Fruit fly (Drosophila melanogaster) whole organism, pupa: ENCODE measurements around the gene CG12991.

Experiments used
- CG10348 ChIP-seq: fragments of 200-800 bp; sonication (Bioruptor generic); IDR thresholded peaks from 2 replicates; pipeline ENCODE4 v1.3.6; 2022; ENCODE audit warnings: missing biosample characterization, missing genetic modification characterization
- CG12605 ChIP-seq: fragments of 200-800 bp; sonication (Bioruptor generic); IDR thresholded peaks from 2 replicates; pipeline ENCODE4 v1.3.6; 2022; ENCODE audit warnings: missing biosample characterization, missing genetic modification characterization
- CG13204 ChIP-seq: fragments of 200-800 bp; sonication (Bioruptor generic); optimal IDR thresholded peaks from 2 replicates; lab custom pipeline; 2018; ENCODE audit warnings: missing biosample characterization, mild to moderate bottlenecking, missing genetic modification characterization, moderate library complexity
- CG14655 ChIP-seq: fragments of 200-800 bp; sonication (Bioruptor generic); optimal IDR thresholded peaks from 3 replicates; lab custom pipeline; 2017; ENCODE audit warnings: mild to moderate bottlenecking, missing biosample characterization, missing genetic modification reagents, missing genetic modification characterization
- CG15710 ChIP-seq: fragments of 200-800 bp; sonication (Bioruptor generic); optimal IDR thresholded peaks from 2 replicates; lab custom pipeline; 2018; ENCODE audit warnings: missing biosample characterization, mild to moderate bottlenecking, missing genetic modification characterization, moderate library complexity
- CG17806 ChIP-seq: fragments of 200-800 bp; sonication (Bioruptor generic); optimal IDR thresholded peaks from 2 replicates; lab custom pipeline; 2018; ENCODE audit warnings: missing biosample characterization, mild to moderate bottlenecking, missing genetic modification characterization, moderate library complexity
- CG32121 ChIP-seq: fragments of 200-800 bp; sonication (Bioruptor generic); IDR thresholded peaks from 2 replicates; pipeline ENCODE4 v1.3.6; 2022; ENCODE audit warnings: missing biosample characterization, missing genetic modification characterization
- CG34367 ChIP-seq: fragments of 200-800 bp; sonication (Bioruptor generic); optimal IDR thresholded peaks from 2 replicates; lab custom pipeline; 2018; ENCODE audit warnings: missing biosample characterization, mild to moderate bottlenecking, missing genetic modification characterization
- CG4496 ChIP-seq: fragments of 200-800 bp; sonication (Bioruptor generic); IDR thresholded peaks from 3 replicates; pipeline ENCODE4 v1.3.6; 2022; ENCODE audit warnings: missing biosample characterization, missing genetic modification characterization
- CG8159 ChIP-seq: fragments of 200-800 bp; sonication (Bioruptor generic); optimal IDR thresholded peaks from 3 replicates; lab custom pipeline; 2018; ENCODE audit warnings: missing biosample characterization, mild to moderate bottlenecking, missing genetic modification characterization, moderate library complexity
- CG8301 ChIP-seq: fragments of 200-800 bp; sonication (Bioruptor generic); optimal IDR thresholded peaks from 2 replicates; lab custom pipeline; 2018; ENCODE audit warnings: missing biosample characterization, mild to moderate bottlenecking, missing genetic modification characterization
- CG9948 ChIP-seq: fragments of 200-800 bp; sonication (Bioruptor generic); optimal IDR thresholded peaks from 2 replicates; lab custom pipeline; 2018; ENCODE audit warnings: missing biosample characterization, mild to moderate bottlenecking, missing genetic modification characterization, moderate library complexity
- D1 ChIP-seq: fragments of 200-800 bp; sonication (Bioruptor generic); optimal IDR thresholded peaks from 2 replicates; lab custom pipeline; 2018; ENCODE audit warnings: missing biosample characterization, mild to moderate bottlenecking, missing genetic modification characterization, moderate library complexity
- EcR ChIP-seq: fragments of 200-800 bp; sonication (Bioruptor generic); optimal IDR thresholded peaks from 3 replicates; lab custom pipeline; 2019; ENCODE audit warnings: missing biosample characterization, missing genetic modification characterization, mild to moderate bottlenecking, moderate library complexity, missing genetic modification reagents
- Ets98B ChIP-seq: fragments of 200-800 bp; sonication (Bioruptor generic); IDR thresholded peaks from 2 replicates; pipeline ENCODE4 v1.3.6; 2022; ENCODE audit warnings: missing biosample characterization, missing genetic modification characterization
- Pif1A ChIP-seq: fragments of 200-800 bp; sonication (Bioruptor generic); optimal IDR thresholded peaks from 3 replicates; lab custom pipeline; 2016; ENCODE audit warnings: missing biosample characterization, missing genetic modification characterization
- Pif1B ChIP-seq: fragments of 200-800 bp; sonication (Bioruptor generic); optimal IDR thresholded peaks from 3 replicates; lab custom pipeline; 2016; ENCODE audit warnings: missing biosample characterization, missing genetic modification characterization
- Snoo ChIP-seq: fragments of 200-800 bp; sonication (Bioruptor generic); optimal IDR thresholded peaks from 3 replicates; lab custom pipeline; 2017; ENCODE audit warnings: missing biosample characterization, mild to moderate bottlenecking, missing genetic modification characterization, inconsistent platforms
- fd96Ca ChIP-seq: fragments of 200-800 bp; sonication (Bioruptor generic); IDR thresholded peaks from 3 replicates; pipeline ENCODE4 v1.3.6; 2022; ENCODE audit warnings: missing biosample characterization, missing genetic modification characterization
- gl ChIP-seq: fragments of 200-800 bp; sonication (Bioruptor generic); optimal IDR thresholded peaks from 2 replicates; lab custom pipeline; 2018; ENCODE audit warnings: missing biosample characterization, mild to moderate bottlenecking, missing genetic modification characterization
- rn ChIP-seq: fragments of 200-800 bp; sonication (Bioruptor generic); IDR thresholded peaks from 2 replicates; pipeline ENCODE4 v1.3.6; 2022; ENCODE audit warnings: missing biosample characterization, missing genetic modification characterization

CG12991 gene

DNA sequence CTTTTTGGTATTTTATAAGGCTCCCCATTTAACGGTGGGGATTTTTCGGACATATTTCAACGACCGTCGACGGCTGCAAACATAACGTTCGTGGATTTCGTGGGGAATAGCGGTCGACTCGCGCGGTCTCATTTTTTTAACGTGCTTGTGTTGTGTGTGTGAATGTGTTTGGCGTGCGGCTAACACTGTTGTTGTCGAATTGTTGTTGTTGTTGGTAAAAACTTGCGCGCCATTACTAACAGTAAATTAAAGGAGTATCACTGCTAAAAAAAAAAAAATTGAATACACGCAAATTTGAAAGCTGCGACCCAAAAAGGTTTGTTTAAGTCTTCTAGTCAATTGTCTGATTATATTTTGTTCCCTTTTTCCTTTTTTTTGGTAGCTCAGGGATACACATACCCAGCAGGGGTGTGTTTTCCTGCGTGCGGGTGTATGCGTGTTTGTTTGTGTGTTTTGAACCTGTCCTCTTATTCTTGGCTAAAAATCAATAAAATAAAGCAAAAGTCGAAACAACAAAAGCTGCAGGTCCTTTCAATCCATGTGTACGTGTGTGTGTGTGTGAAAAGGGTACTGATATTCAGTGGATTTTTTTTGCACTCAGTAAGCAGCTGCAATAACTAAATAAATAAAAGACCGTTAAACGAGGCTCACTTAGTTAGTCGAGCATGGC is at the start of gene CG12991:
Gene CG12991 (plus strand): TSS at position 80 of the 670 bp plus-strand sequence.
- 0 out of 3 replicates have a peak, but pooled peaks have one; percentile 59 for TF ChIP-seq CG4496 (GFP tag; lab: Robert Waterston, UW)
- TF ChIP-seq CG8159 (tag; lab: Kevin White, UChicago): no peak
- TF ChIP-seq Snoo (tag; lab: Kevin White, UChicago): no peak
- TF ChIP-seq Ets98B (GFP tag; lab: Robert Waterston, UW): peak; percentile 64
- peak; percentile 36; the same call in 1 of the 2 replicates for TF ChIP-seq CG12605 (GFP tag; lab: Robert Waterston, UW)
- TF ChIP-seq CG8301 (tag; lab: Kevin White, UChicago): peak; percentile 0
- TF ChIP-seq Pif1A: peak; percentile 30

DNA sequence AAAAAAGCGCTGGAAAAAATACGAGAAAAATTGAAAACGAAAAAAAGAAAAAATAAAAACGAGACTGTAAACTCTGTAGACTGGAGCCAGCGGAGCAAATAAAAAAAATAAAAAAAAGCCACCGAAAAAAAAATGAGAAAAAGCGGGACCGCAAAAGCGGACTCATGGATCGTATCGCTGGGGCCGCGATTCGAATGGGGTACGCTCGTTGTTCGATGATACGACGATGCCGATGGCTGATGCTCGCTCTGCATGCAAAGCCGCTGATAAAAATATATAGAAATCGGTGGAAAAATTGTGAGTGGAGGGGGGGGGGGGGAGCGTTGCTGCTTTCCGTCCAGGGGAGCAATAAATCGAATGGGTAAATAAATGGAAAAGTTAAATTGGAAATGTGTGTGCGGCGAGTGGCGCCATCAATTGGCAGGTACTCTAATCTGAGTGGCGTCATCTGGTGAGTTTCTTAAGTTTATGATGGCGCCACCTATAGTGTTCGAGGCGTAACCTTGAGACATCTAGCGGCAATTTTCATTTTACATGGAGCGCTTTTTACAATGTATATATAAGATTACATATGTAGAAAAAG is 48.0 kb upstream of the CG12991 start:
- peak; percentile 97 for TF ChIP-seq CG4496 (GFP tag; lab: Robert Waterston, UW)
- TF ChIP-seq fd96Ca (GFP tag; lab: Robert Waterston, UW): peak; percentile 95
- peak; percentile 84 for TF ChIP-seq EcR (GFP tag; lab: Kevin White, UChicago)
- TF ChIP-seq CG10348 (GFP tag; lab: Robert Waterston, UW): no peak
- peak; percentile 100 for TF ChIP-seq CG12605 (GFP tag; lab: Robert Waterston, UW)
- TF ChIP-seq rn (GFP tag; lab: Robert Waterston, UW): peak; percentile 92
- TF ChIP-seq gl (tag; lab: Kevin White, UChicago): peak; percentile 98
- TF ChIP-seq CG13204 (GFP tag; lab: Kevin White, UChicago): peak; percentile 100
- TF ChIP-seq CG9948: peak; percentile 86
- TF ChIP-seq CG8159 (tag; lab: Kevin White, UChicago): peak; percentile 92
- TF ChIP-seq Snoo (tag; lab: Kevin White, UChicago): peak; percentile 97
- TF ChIP-seq D1 (tag; lab: Kevin White, UChicago): peak; percentile 84
- TF ChIP-seq CG17806 (tag; lab: Kevin White, UChicago): peak; percentile 91
- TF ChIP-seq CG15710 (tag; lab: Kevin White, UChicago): peak; percentile 96
- TF ChIP-seq Ets98B (GFP tag; lab: Robert Waterston, UW): peak; percentile 98
- TF ChIP-seq CG34367 (tag; lab: Kevin White, UChicago): peak; percentile 89
- TF ChIP-seq Pif1B (GFP tag; lab: Kevin White, UChicago): peak; percentile 99
- TF ChIP-seq CG14655 (GFP tag; lab: Kevin White, UChicago): peak; percentile 96
- peak; percentile 92 for TF ChIP-seq CG8301 (tag; lab: Kevin White, UChicago)
- peak; percentile 97 for TF ChIP-seq CG32121 (GFP tag; lab: Robert Waterston, UW)
- peak; percentile 99 for TF ChIP-seq Pif1A

DNA sequence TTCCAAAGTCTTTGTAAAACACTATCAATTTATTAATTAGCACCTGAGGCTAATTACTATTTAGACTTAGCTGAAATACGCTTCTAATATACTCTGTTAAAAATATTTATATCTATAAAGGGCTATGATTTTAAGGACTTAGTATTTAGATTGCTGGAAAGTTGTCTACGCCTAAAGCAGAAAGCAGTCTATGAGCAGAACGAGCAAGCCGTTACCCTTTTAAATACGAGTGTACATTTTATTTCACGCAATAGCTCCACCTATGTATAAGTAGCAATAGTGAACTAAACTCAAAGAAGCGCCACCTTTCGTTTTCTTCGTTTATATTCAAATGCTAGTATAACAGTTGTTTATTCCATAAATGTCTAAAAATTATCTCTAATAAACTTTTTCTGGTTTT is 47.5 kb upstream of the CG12991 start:
- TF ChIP-seq CG13204 (GFP tag; lab: Kevin White, UChicago) (no peak), CG34367 (tag; lab: Kevin White, UChicago) (no peak), Pif1B (GFP tag; lab: Kevin White, UChicago) (no peak), rn (GFP tag; lab: Robert Waterston, UW) (no peak), CG14655 (GFP tag; lab: Kevin White, UChicago) (no peak), fd96Ca (GFP tag; lab: Robert Waterston, UW) (no peak), Pif1A (no peak), D1 (tag; lab: Kevin White, UChicago) (no peak), CG10348 (GFP tag; lab: Robert Waterston, UW) (no peak), gl (tag; lab: Kevin White, UChicago) (no peak), CG32121 (GFP tag; lab: Robert Waterston, UW) (no peak), CG8159 (tag; lab: Kevin White, UChicago) (no peak), CG15710 (tag; lab: Kevin White, UChicago) (no peak), EcR (GFP tag; lab: Kevin White, UChicago) (no peak), Ets98B (GFP tag; lab: Robert Waterston, UW) (no peak), Snoo (tag; lab: Kevin White, UChicago) (no peak), CG9948 (no peak), CG8301 (tag; lab: Kevin White, UChicago) (no peak), CG12605 (GFP tag; lab: Robert Waterston, UW) (no peak)

DNA sequence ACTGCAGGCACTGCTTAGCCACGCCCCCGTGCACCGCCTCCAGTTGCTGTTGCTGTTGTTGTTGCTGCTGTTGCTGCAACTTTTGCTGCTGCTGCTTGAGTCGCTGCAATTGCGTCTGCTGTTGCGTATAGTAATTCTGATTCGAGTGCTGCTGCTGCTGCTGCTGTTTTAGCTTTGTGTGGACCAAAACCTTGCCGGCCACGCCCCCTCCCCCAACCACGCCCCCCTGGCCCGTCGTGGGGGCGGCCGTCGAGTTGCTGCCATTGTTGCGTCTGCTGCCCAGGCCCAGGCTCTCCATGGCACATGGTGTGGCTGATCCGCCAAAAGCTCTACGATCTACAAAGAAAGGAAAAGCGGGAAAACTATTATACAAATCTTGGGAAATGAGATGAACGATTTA is 45.3 kb upstream of the CG12991 start:
- TF ChIP-seq CG8301 (tag; lab: Kevin White, UChicago) (no peak), CG13204 (GFP tag; lab: Kevin White, UChicago) (no peak), CG17806 (tag; lab: Kevin White, UChicago) (no peak), Ets98B (GFP tag; lab: Robert Waterston, UW) (no peak), CG12605 (GFP tag; lab: Robert Waterston, UW) (no peak), fd96Ca (GFP tag; lab: Robert Waterston, UW) (no peak), gl (tag; lab: Kevin White, UChicago) (no peak), EcR (GFP tag; lab: Kevin White, UChicago) (no peak), Snoo (tag; lab: Kevin White, UChicago) (no peak), D1 (tag; lab: Kevin White, UChicago) (no peak), Pif1B (GFP tag; lab: Kevin White, UChicago) (no peak), CG34367 (tag; lab: Kevin White, UChicago) (no peak), Pif1A (no peak), CG4496 (GFP tag; lab: Robert Waterston, UW) (no peak), CG8159 (tag; lab: Kevin White, UChicago) (no peak), CG10348 (GFP tag; lab: Robert Waterston, UW) (no peak), CG32121 (GFP tag; lab: Robert Waterston, UW) (no peak), rn (GFP tag; lab: Robert Waterston, UW) (no peak), CG15710 (tag; lab: Kevin White, UChicago) (no peak)
